Worm (Caenorhabditis elegans) whole organism, L2 larva: ENCODE measurements around the gene fbxa-10.

Source experiments
- C34F6.9 ChIP-seq: fragments of 150-350 bp; optimal IDR thresholded peaks from 2 replicates; lab custom pipeline; 2014; ENCODE audit warnings: missing biosample characterization, missing genetic modification characterization
- F13H6.1 ChIP-seq: sonication (generic microtip); optimal IDR thresholded peaks from 2 replicates; lab custom pipeline; 2016; ENCODE audit warnings: missing genetic modification characterization, missing compliant biosample characterization
- Y55F3AM.14 ChIP-seq: fragments of 200-800 bp; sonication (Bioruptor generic); optimal IDR thresholded peaks from 2 replicates; lab custom pipeline; 2018; ENCODE audit warnings: mild to moderate bottlenecking, missing genetic modification characterization, missing compliant biosample characterization
- alr-1 ChIP-seq: fragments of 150-350 bp; optimal IDR thresholded peaks from 2 replicates; lab custom pipeline; 2014; ENCODE audit warnings: missing biosample characterization, missing genetic modification characterization
- aly-2 ChIP-seq: fragments of 150-350 bp; optimal IDR thresholded peaks from 2 replicates; lab custom pipeline; 2014; ENCODE audit warnings: missing biosample characterization, missing genetic modification characterization
- ama-1 ChIP-seq: fragments of 150-350 bp; optimal IDR thresholded peaks from 2 replicates; lab custom pipeline; 2018; ENCODE audit warnings: inconsistent platforms
- blmp-1 ChIP-seq: sonication (generic microtip); optimal IDR thresholded peaks from 2 replicates; lab custom pipeline; 2017; ENCODE audit warnings: missing genetic modification characterization, mild to moderate bottlenecking, missing compliant biosample characterization, antibody characterized with exemption, moderate library complexity; ENCODE audit not compliant: insufficient read depth
- ceh-16 ChIP-seq: fragments of 150-350 bp; optimal IDR thresholded peaks from 2 replicates; lab custom pipeline; 2014; ENCODE audit warnings: missing biosample characterization, missing genetic modification characterization
- dmd-4 ChIP-seq: sonication (generic microtip); optimal IDR thresholded peaks from 2 replicates; lab custom pipeline; 2017; ENCODE audit warnings: missing biosample characterization, missing genetic modification characterization
- egl-27 ChIP-seq: sonication (generic microtip); optimal IDR thresholded peaks from 3 replicates; lab custom pipeline; 2017; ENCODE audit warnings: missing biosample characterization, missing genetic modification reagents, missing genetic modification characterization
- elt-1 ChIP-seq: fragments of 150-350 bp; optimal IDR thresholded peaks from 2 replicates; lab custom pipeline; 2014; ENCODE audit warnings: missing biosample characterization, missing genetic modification characterization
- gmeb-1 ChIP-seq: fragments of 150-350 bp; optimal IDR thresholded peaks from 2 replicates; lab custom pipeline; 2014; ENCODE audit warnings: missing biosample characterization, missing genetic modification characterization
- lin-11 ChIP-seq: fragments of 150-350 bp; sonication (generic microtip); optimal IDR thresholded peaks from 2 replicates; lab custom pipeline; 2014; ENCODE audit warnings: missing biosample characterization, missing genetic modification characterization, inconsistent platforms, mixed read lengths
- lin-13 ChIP-seq: fragments of 150-350 bp; optimal IDR thresholded peaks from 2 replicates; lab custom pipeline; 2014; ENCODE audit warnings: missing biosample characterization, missing genetic modification reagents, missing genetic modification characterization
- lsy-2 ChIP-seq, 2 experiments: fragments of 150-350 bp in 1 of 2; sonication (generic microtip) in 1 of 2; optimal IDR thresholded peaks; 2 replicates each; lab custom pipeline; 2014 to 2017; ENCODE audit warnings: missing biosample characterization in 2 of 2, missing genetic modification characterization in 2 of 2
- mab-5 ChIP-seq: fragments of 150-350 bp; optimal IDR thresholded peaks from 2 replicates; lab custom pipeline; 2014; ENCODE audit warnings: missing biosample characterization, missing genetic modification characterization
- mbf-1 ChIP-seq: sonication (generic microtip); optimal IDR thresholded peaks from 2 replicates; lab custom pipeline; 2017; ENCODE audit warnings: missing biosample characterization, missing genetic modification characterization
- mdl-1 ChIP-seq, 2 experiments: fragments of 150-350 bp in 1 of 2; sonication (generic microtip) in 1 of 2; optimal IDR thresholded peaks; 2 replicates each; lab custom pipeline; 2017; ENCODE audit warnings: missing biosample characterization in 2 of 2, missing genetic modification characterization in 2 of 2
- nhr-10 ChIP-seq: sonication (generic microtip); optimal IDR thresholded peaks from 2 replicates; lab custom pipeline; 2017; ENCODE audit warnings: missing biosample characterization, missing genetic modification characterization
- nhr-11 ChIP-seq: fragments of 150-350 bp; optimal IDR thresholded peaks from 2 replicates; lab custom pipeline; 2014; ENCODE audit warnings: missing biosample characterization, missing genetic modification characterization
- nhr-12 ChIP-seq: fragments of 150-350 bp; optimal IDR thresholded peaks from 2 replicates; lab custom pipeline; 2014; ENCODE audit warnings: missing biosample characterization, missing genetic modification characterization
- nhr-129 ChIP-seq: fragments of 150-350 bp; optimal IDR thresholded peaks from 2 replicates; lab custom pipeline; 2014; ENCODE audit warnings: missing biosample characterization, missing genetic modification characterization
- nhr-21 ChIP-seq: fragments of 150-350 bp; optimal IDR thresholded peaks from 2 replicates; lab custom pipeline; 2014; ENCODE audit warnings: missing biosample characterization, missing genetic modification characterization
- nhr-23 ChIP-seq: fragments of 150-350 bp; optimal IDR thresholded peaks from 2 replicates; lab custom pipeline; 2014; ENCODE audit warnings: missing biosample characterization, missing genetic modification reagents, missing genetic modification characterization
- nhr-25 ChIP-seq: fragments of 150-350 bp; sonication (generic microtip); optimal IDR thresholded peaks from 3 replicates; lab custom pipeline; 2014; ENCODE audit warnings: missing biosample characterization, missing genetic modification characterization
- nhr-6 ChIP-seq: fragments of 150-350 bp; optimal IDR thresholded peaks from 2 replicates; lab custom pipeline; 2014; ENCODE audit warnings: missing biosample characterization, missing genetic modification characterization
- nhr-77 ChIP-seq: fragments of 150-350 bp; optimal IDR thresholded peaks from 2 replicates; lab custom pipeline; 2014; ENCODE audit warnings: missing biosample characterization, missing genetic modification characterization
- peb-1 ChIP-seq: fragments of 150-350 bp; optimal IDR thresholded peaks from 2 replicates; lab custom pipeline; 2014; ENCODE audit warnings: missing biosample characterization, missing genetic modification characterization
- skn-1 ChIP-seq: sonication (generic microtip); optimal IDR thresholded peaks from 2 replicates; lab custom pipeline; 2017; ENCODE audit warnings: missing biosample characterization, missing genetic modification characterization
- sma-3 ChIP-seq: sonication (generic microtip); optimal IDR thresholded peaks from 2 replicates; lab custom pipeline; 2016; ENCODE audit warnings: missing genetic modification reagents, missing genetic modification characterization, missing compliant biosample characterization
- sma-9 ChIP-seq, 2 experiments: fragments of 150-350 bp in 1 of 2; sonication (generic microtip) in 1 of 2; optimal IDR thresholded peaks; 2 replicates each; lab custom pipeline; 2014 to 2016; ENCODE audit warnings: missing genetic modification characterization in 2 of 2, mild to moderate bottlenecking in 1 of 2, missing biosample characterization in 1 of 2, missing compliant biosample characterization in 1 of 2, missing genetic modification reagents in 1 of 2, moderate library complexity in 1 of 2
- unc-55 ChIP-seq: fragments of 150-350 bp; sonication (generic microtip); optimal IDR thresholded peaks from 3 replicates; lab custom pipeline; 2014; ENCODE audit warnings: missing biosample characterization, missing genetic modification reagents, missing genetic modification characterization
- unc-62 ChIP-seq: fragments of 150-350 bp; optimal IDR thresholded peaks from 2 replicates; lab custom pipeline; 2014; ENCODE audit warnings: missing biosample characterization, missing genetic modification reagents, missing genetic modification characterization
- ztf-11 ChIP-seq: sonication (generic microtip); optimal IDR thresholded peaks from 2 replicates; lab custom pipeline; 2017; ENCODE audit warnings: missing biosample characterization, missing genetic modification characterization
- ztf-4 ChIP-seq: fragments of 150-350 bp; optimal IDR thresholded peaks from 2 replicates; lab custom pipeline; 2014; ENCODE audit warnings: missing biosample characterization, missing genetic modification characterization

The fbxa-10 gene

DNA sequence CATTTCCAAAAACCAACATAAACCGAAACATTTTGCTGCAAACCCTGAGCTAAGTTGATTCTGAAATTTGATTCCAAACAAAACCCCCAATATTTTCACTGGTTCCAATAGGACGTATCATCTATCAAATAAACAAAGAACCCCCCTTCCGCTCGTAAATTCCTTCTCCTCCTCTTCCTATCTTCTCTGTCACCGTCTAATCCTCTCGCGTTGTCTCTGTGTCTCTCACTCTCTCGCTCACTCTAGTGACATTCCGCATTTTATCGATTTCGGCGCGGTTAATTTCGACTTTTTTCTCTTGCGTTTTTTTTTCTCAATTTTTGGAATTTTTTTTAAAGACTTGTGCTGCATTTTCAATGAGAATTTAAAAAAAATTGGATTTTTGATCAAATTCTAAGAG lies 29.8 kb downstream of the fbxa-10 start (continued):
- peak in 1 of 2 experiments; percentile 4 for TF ChIP-seq lsy-2 (tag; optimal IDR thresholded peaks at IDR 0.05; lab: Kevin White, UChicago)
- TF ChIP-seq unc-62 (GFP tag; lab: Kevin White, UChicago), result no peak
- no peak for TF ChIP-seq blmp-1 (tag; lab: Kevin White, UChicago)
- TF ChIP-seq sma-3 (GFP tag; lab: Kevin White, UChicago), result no peak
- TF ChIP-seq gmeb-1 (tag; lab: Kevin White, UChicago), result peak; percentile 41
- TF ChIP-seq ama-1, result no peak
- no peak for TF ChIP-seq ceh-16 (tag; lab: Kevin White, UChicago)
- no peak for TF ChIP-seq nhr-11 (tag; lab: Kevin White, UChicago)
- no peak for TF ChIP-seq dmd-4
- TF ChIP-seq nhr-21 (tag; lab: Kevin White, UChicago), result no peak
- no peak for TF ChIP-seq aly-2 (tag; lab: Kevin White, UChicago)
- TF ChIP-seq skn-1 (tag; lab: Kevin White, UChicago), result no peak
- no peak for TF ChIP-seq Y55F3AM.14 (GFP tag; lab: Kevin White, UChicago)

DNA sequence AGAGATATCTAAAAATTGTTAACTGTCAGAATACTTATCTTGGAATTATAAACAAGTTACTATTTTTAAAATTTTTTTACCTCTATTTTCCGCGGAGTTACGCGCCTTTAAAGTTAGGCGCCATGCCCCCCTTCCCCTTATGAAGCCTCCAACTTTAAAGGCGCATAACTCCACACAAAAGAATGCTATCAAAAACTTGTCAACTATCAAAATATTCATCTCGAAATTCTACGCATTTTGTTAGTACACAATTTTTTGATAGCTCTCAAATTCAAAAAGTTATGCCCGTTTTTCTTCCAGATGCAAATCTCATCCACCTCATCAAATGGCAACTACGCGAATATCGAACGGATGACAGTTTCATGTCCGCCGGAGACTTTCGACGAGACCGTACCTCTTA lies 30.8 kb downstream of the fbxa-10 start, which contains the start of gene tbc-10:
TSS of gene tbc-10 (plus strand) at position 301 of the 400 bp plus-strand sequence.
- TF ChIP-seq lin-13 (no peak), nhr-11 (tag; lab: Kevin White, UChicago) (no peak), egl-27 (tag; lab: Kevin White, UChicago) (no peak), nhr-129 (tag; lab: Kevin White, UChicago) (no peak), F13H6.1 (tag; lab: Kevin White, UChicago) (no peak), sma-3 (GFP tag; lab: Kevin White, UChicago) (no peak), mab-5 (tag; lab: Kevin White, UChicago) (no peak), nhr-23 (tag; lab: Kevin White, UChicago) (no peak)

DNA sequence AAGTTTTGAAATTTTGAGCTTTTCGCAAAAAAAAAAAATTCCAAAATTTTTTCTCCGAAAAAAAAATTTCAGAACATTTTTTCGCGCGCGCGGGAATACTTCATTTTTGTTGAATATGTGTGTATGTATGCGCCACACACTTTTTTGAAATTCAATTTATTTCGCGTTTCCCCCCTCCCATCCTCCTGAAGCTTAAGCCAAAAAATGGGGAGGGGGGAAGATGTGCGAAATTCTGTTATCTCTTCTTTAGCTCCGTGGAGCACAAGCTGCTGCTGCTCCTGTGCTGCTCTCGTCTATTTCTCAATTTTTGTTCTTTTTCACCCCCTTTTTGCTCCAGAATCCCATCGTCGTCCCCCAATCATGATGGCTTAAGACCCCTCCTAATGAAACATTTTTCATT lies 37.4 kb downstream of the fbxa-10 start:
- no peak for TF ChIP-seq egl-27 (tag; lab: Kevin White, UChicago)
- no peak for TF ChIP-seq aly-2 (tag; lab: Kevin White, UChicago)
- TF ChIP-seq blmp-1 (tag; lab: Kevin White, UChicago), result no peak
- no peak for TF ChIP-seq ztf-11 (tag; lab: Kevin White, UChicago)
- no peak for TF ChIP-seq Y55F3AM.14 (GFP tag; lab: Kevin White, UChicago)
- TF ChIP-seq nhr-23 (tag; lab: Kevin White, UChicago), result no peak
- TF ChIP-seq unc-55 (GFP tag; lab: Kevin White, UChicago), result no peak
- TF ChIP-seq sma-9 (GFP tag; optimal IDR thresholded peaks at IDR 0.05; lab: Kevin White, UChicago), result no peak
- TF ChIP-seq sma-9 (tag; optimal IDR thresholded peaks at IDR 0.05; lab: Kevin White, UChicago), result no peak
- no peak for TF ChIP-seq nhr-10 (tag; lab: Kevin White, UChicago)
- TF ChIP-seq C34F6.9 (tag; lab: Kevin White, UChicago), result no peak
- TF ChIP-seq elt-1 (tag; lab: Kevin White, UChicago), result no peak
- TF ChIP-seq nhr-12 (tag; lab: Kevin White, UChicago), result no peak
- TF ChIP-seq ceh-16 (tag; lab: Kevin White, UChicago), result no peak

DNA sequence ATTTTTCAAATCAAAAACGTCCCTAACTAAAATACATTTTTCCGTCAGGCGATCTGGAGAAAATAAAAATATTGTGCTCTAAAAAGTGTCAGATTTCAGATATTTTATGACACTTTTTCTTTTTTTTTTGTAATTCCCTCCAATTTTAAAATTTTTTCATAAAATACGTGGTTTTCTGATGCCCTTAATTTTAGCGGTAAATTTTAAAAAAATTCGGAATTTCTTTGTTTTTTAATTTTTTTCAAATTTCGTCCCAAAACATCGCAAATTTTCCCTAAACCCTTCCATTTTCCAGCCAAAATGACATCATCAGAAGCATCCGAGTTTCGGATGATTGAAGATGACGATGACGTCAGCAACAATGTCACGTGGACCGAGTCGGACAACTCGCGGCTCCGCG lies 39.4 kb downstream of the fbxa-10 start, which contains the start of gene trp-2:
TSS of gene trp-2 (plus strand) at position 301 of the 400 bp plus-strand sequence.
- TF ChIP-seq ztf-11 (tag; lab: Kevin White, UChicago) (no peak), gmeb-1 (tag; lab: Kevin White, UChicago) (no peak), peb-1 (tag; lab: Kevin White, UChicago) (no peak), alr-1 (tag; lab: Kevin White, UChicago) (no peak), mdl-1 (tag; optimal IDR thresholded peaks at IDR 0.05; lab: Kevin White, UChicago) (no peak), nhr-21 (tag; lab: Kevin White, UChicago) (no peak), ztf-4 (tag; lab: Kevin White, UChicago) (no peak), blmp-1 (tag; lab: Kevin White, UChicago) (no peak), mab-5 (tag; lab: Kevin White, UChicago) (no peak), egl-27 (tag; lab: Kevin White, UChicago) (no peak), nhr-77 (no peak), nhr-23 (tag; lab: Kevin White, UChicago) (no peak)

DNA sequence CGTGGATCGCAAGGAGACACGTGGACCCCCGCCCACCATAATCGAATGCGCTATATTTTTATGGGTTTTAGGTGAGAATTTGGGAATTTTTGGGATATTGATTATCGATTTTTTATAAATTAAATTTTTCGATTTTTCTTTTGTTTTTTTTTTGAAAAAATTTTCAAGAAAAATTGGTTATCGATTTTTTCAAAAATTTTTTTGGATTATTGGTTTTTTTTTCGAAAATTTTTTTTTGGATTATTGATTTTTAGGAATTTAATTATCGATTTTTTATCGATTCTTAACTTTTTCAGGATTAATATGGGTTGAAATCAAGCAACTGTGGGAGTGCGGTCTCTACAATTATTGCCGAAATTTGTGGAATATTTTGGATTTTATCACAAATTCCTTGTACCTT lies 44.4 kb downstream of the fbxa-10 start:
- TF ChIP-seq sma-9 (GFP tag; optimal IDR thresholded peaks at IDR 0.05; lab: Kevin White, UChicago) (no peak), sma-9 (tag; optimal IDR thresholded peaks at IDR 0.05; lab: Kevin White, UChicago) (no peak), nhr-77 (no peak), blmp-1 (tag; lab: Kevin White, UChicago) (no peak), peb-1 (tag; lab: Kevin White, UChicago) (no peak), unc-55 (GFP tag; lab: Kevin White, UChicago) (no peak), lin-11 (tag; lab: Kevin White, UChicago) (no peak), nhr-25 (tag; lab: Kevin White, UChicago) (no peak), nhr-6 (tag; lab: Kevin White, UChicago) (no peak), egl-27 (tag; lab: Kevin White, UChicago) (no peak), mbf-1 (tag; lab: Kevin White, UChicago) (no peak), ztf-4 (tag; lab: Kevin White, UChicago) (no peak), elt-1 (tag; lab: Kevin White, UChicago) (no peak), F13H6.1 (tag; lab: Kevin White, UChicago) (no peak), dmd-4 (no peak)
